Comparison of ENCODE assay signal across 3 fruit fly cellular contexts in genomic region chrX:8122834-8123233, dm6.
A peak's percentile ranks its signal among the peaks of the same experiment; 100 is the strongest.
TF ChIP-seq lines count a peak whose summit lies in the region.

No protein-coding gene starts in this region.

- no peak for TF ChIP-seq CTCF in whole organism, embryonic (GFP tag; optimal IDR thresholded peaks at IDR 0.05; lab: Kevin White, UChicago)

TF ChIP-seq in whole organism, embryonic, 481 proteins besides CTCF, POLR2A, EP300 and RAD21 (continues in another document):
- TF ChIP-seq sc (optimal IDR thresholded peaks at IDR 0.05; lab: Kevin White, UChicago), result no peak
- no peak for TF ChIP-seq sc (GFP tag; optimal IDR thresholded peaks at IDR 0.05; lab: Kevin White, UChicago)
- TF ChIP-seq CG11093 (GFP tag; IDR thresholded peaks at IDR 0.05; lab: Robert Waterston, UW), result no peak
- peak; percentile 60 for TF ChIP-seq nmo (GFP tag; optimal IDR thresholded peaks at IDR 0.05; lab: Kevin White, UChicago)
- no peak for TF ChIP-seq ewg (GFP tag; optimal IDR thresholded peaks at IDR 0.05; lab: Kevin White, UChicago)
- TF ChIP-seq CG11504 (tag; optimal IDR thresholded peaks at IDR 0.05; lab: Kevin White, UChicago), result peak; percentile 10
- no peak for TF ChIP-seq CG13296 (GFP tag; optimal IDR thresholded peaks at IDR 0.05; lab: Kevin White, UChicago)
- no peak for TF ChIP-seq gt (GFP tag; IDR thresholded peaks at IDR 0.05; lab: Robert Waterston, UW)
- TF ChIP-seq zf30C (GFP tag; optimal IDR thresholded peaks at IDR 0.05; lab: Kevin White, UChicago), result peak; percentile 32
- TF ChIP-seq D19A (tag; optimal IDR thresholded peaks at IDR 0.05; lab: Kevin White, UChicago), result peak; percentile 21
- no peak for TF ChIP-seq Dref (GFP tag; IDR thresholded peaks at IDR 0.05; lab: Robert Waterston, UW)
- no peak for TF ChIP-seq BtbVII (GFP tag; optimal IDR thresholded peaks at IDR 0.05; lab: Kevin White, UChicago)
- peak; percentile 21 for TF ChIP-seq CG2678 (tag; optimal IDR thresholded peaks at IDR 0.05; lab: Kevin White, UChicago)
- peak; percentile 16 for TF ChIP-seq Sox102F (GFP tag; optimal IDR thresholded peaks at IDR 0.05; lab: Kevin White, UChicago)
- peak; percentile 54 for TF ChIP-seq CG10979 (tag; optimal IDR thresholded peaks at IDR 0.05; lab: Kevin White, UChicago)
- TF ChIP-seq CG3407 (GFP tag; optimal IDR thresholded peaks at IDR 0.05; lab: Kevin White, UChicago), result peak; percentile 3
- no peak for TF ChIP-seq prd (optimal IDR thresholded peaks at IDR 0.05; lab: Kevin White, UChicago)
- TF ChIP-seq prd (GFP tag; IDR thresholded peaks at IDR 0.05; lab: Robert Waterston, UW), result no peak; the same call in 2 of the 3 replicates
- no peak for TF ChIP-seq HLH4C (GFP tag; IDR thresholded peaks at IDR 0.05; lab: Robert Waterston, UW; ENCODE audit: partially characterized antibody)
- no peak for TF ChIP-seq CG4360 (GFP tag; IDR thresholded peaks at IDR 0.05; lab: Robert Waterston, UW)
- TF ChIP-seq CG30403 (GFP tag; optimal IDR thresholded peaks at IDR 0.05; lab: Kevin White, UChicago), result peak; percentile 15
- TF ChIP-seq CG18262 (tag; optimal IDR thresholded peaks at IDR 0.05; lab: Kevin White, UChicago), result peak; percentile 56
- TF ChIP-seq Ets65A (GFP tag; lab: Kevin White, UChicago), result no peak
- no peak for TF ChIP-seq CG7745 (tag; optimal IDR thresholded peaks at IDR 0.05; lab: Kevin White, UChicago)
- no peak for TF ChIP-seq CG14050 (GFP tag; IDR thresholded peaks at IDR 0.05; lab: Robert Waterston, UW)
- TF ChIP-seq ken (GFP tag; IDR thresholded peaks at IDR 0.05; lab: Robert Waterston, UW), result no peak
- TF ChIP-seq Med (GFP tag; lab: Kevin White, UChicago), result peak; percentile 29
- peak; percentile 79 for TF ChIP-seq sens (GFP tag; lab: Kevin White, UChicago)
- peak; percentile 11 for TF ChIP-seq CG15696 (tag; optimal IDR thresholded peaks at IDR 0.05; lab: Kevin White, UChicago)
- TF ChIP-seq CG12391 (tag; optimal IDR thresholded peaks at IDR 0.05; lab: Kevin White, UChicago), result peak; percentile 0
- TF ChIP-seq Ssrp (tag; optimal IDR thresholded peaks at IDR 0.05; lab: Kevin White, UChicago), result peak; percentile 32
- TF ChIP-seq CG2712 (tag; optimal IDR thresholded peaks at IDR 0.05; lab: Kevin White, UChicago), result peak; percentile 43

TF ChIP-seq in whole organism, prepupa, 60 proteins besides CTCF, POLR2A, EP300 and RAD21 (continues in another document):
- TF ChIP-seq Eip78C (GFP tag; lab: Kevin White, UChicago), result peak; percentile 92
- TF ChIP-seq CG6163 (GFP tag; IDR thresholded peaks at IDR 0.05; lab: Robert Waterston, UW), result peak; percentile 66; the same call in 2 of the 3 replicates
- no peak for TF ChIP-seq CG11294 (GFP tag; IDR thresholded peaks at IDR 0.05; lab: Robert Waterston, UW)
- TF ChIP-seq CG10631 (GFP tag; optimal IDR thresholded peaks at IDR 0.05; lab: Kevin White, UChicago), result peak; percentile 30
- no peak for TF ChIP-seq Sox102F (GFP tag; optimal IDR thresholded peaks at IDR 0.05; lab: Kevin White, UChicago)
- peak; percentile 54 for TF ChIP-seq Lpt (GFP tag; optimal IDR thresholded peaks at IDR 0.05; lab: Kevin White, UChicago)
- peak; percentile 41 for TF ChIP-seq OdsH (GFP tag; optimal IDR thresholded peaks at IDR 0.05; lab: Kevin White, UChicago)
- TF ChIP-seq CG34406 (GFP tag; optimal IDR thresholded peaks at IDR 0.05; lab: Kevin White, UChicago), result no peak
- no peak for TF ChIP-seq Hr38 (GFP tag; optimal IDR thresholded peaks at IDR 0.05; lab: Kevin White, UChicago)
- TF ChIP-seq CG16779 (tag; optimal IDR thresholded peaks at IDR 0.05; lab: Kevin White, UChicago), result no peak
- TF ChIP-seq Blimp-1 (GFP tag; optimal IDR thresholded peaks at IDR 0.05; lab: Kevin White, UChicago), result no peak
- peak; percentile 17 for TF ChIP-seq Ets96B (tag; optimal IDR thresholded peaks at IDR 0.05; lab: Kevin White, UChicago)
- TF ChIP-seq CG6808 (GFP tag; optimal IDR thresholded peaks at IDR 0.05; lab: Kevin White, UChicago), result peak; percentile 48
- no peak for TF ChIP-seq Met (GFP tag; optimal IDR thresholded peaks at IDR 0.05; lab: Kevin White, UChicago)
- peak; percentile 85 for TF ChIP-seq CG32006 (GFP tag; optimal IDR thresholded peaks at IDR 0.05; lab: Kevin White, UChicago)
- no peak for TF ChIP-seq spab (GFP tag; optimal IDR thresholded peaks at IDR 0.05; lab: Kevin White, UChicago)
- TF ChIP-seq CG9139 (GFP tag; optimal IDR thresholded peaks at IDR 0.05; lab: Kevin White, UChicago), result no peak
- TF ChIP-seq esn (GFP tag; optimal IDR thresholded peaks at IDR 0.05; lab: Kevin White, UChicago), result peak; percentile 18
- TF ChIP-seq CG6276 (GFP tag; optimal IDR thresholded peaks at IDR 0.05; lab: Kevin White, UChicago), result peak; percentile 66
- TF ChIP-seq Sox14 (GFP tag; optimal IDR thresholded peaks at IDR 0.05; lab: Kevin White, UChicago), result peak; percentile 28
- TF ChIP-seq CG11902 (GFP tag; optimal IDR thresholded peaks at IDR 0.05; lab: Kevin White, UChicago), result peak; percentile 5
- peak; percentile 0 for TF ChIP-seq Sox15 (GFP tag; optimal IDR thresholded peaks at IDR 0.05; lab: Kevin White, UChicago)
- peak; percentile 46 for TF ChIP-seq CG3032 (tag; optimal IDR thresholded peaks at IDR 0.05; lab: Kevin White, UChicago)
- TF ChIP-seq svp (GFP tag; lab: Kevin White, UChicago), result no peak
- TF ChIP-seq achi (GFP tag; optimal IDR thresholded peaks at IDR 0.05; lab: Kevin White, UChicago), result peak; percentile 34
- peak; percentile 27 for TF ChIP-seq dsx (GFP tag; optimal IDR thresholded peaks at IDR 0.05; lab: Kevin White, UChicago; ENCODE audit: poor library complexity, severe bottlenecking)
- TF ChIP-seq fd59A (GFP tag; optimal IDR thresholded peaks at IDR 0.05; lab: Kevin White, UChicago), result peak; percentile 36
- TF ChIP-seq dac (GFP tag; optimal IDR thresholded peaks at IDR 0.05; lab: Kevin White, UChicago), result peak; percentile 47
- peak; percentile 53 for TF ChIP-seq CG3919 (GFP tag; optimal IDR thresholded peaks at IDR 0.05; lab: Kevin White, UChicago)
- peak; percentile 76 for TF ChIP-seq Hr4 (GFP tag; optimal IDR thresholded peaks at IDR 0.05; lab: Kevin White, UChicago)
- peak; percentile 76 for TF ChIP-seq CG15336 (GFP tag; IDR thresholded peaks at IDR 0.05; lab: Robert Waterston, UW)
- peak; percentile 63 for TF ChIP-seq net (GFP tag; optimal IDR thresholded peaks at IDR 0.05; lab: Kevin White, UChicago)
- TF ChIP-seq Gug (GFP tag; IDR thresholded peaks at IDR 0.05; lab: Robert Waterston, UW), result no peak

TF ChIP-seq in whole organism, pupa, 21 proteins besides CTCF, POLR2A, EP300 and RAD21:
- TF ChIP-seq CG32121 (GFP tag; IDR thresholded peaks at IDR 0.05; lab: Robert Waterston, UW), result peak; percentile 62
- no peak for TF ChIP-seq gl (tag; optimal IDR thresholded peaks at IDR 0.05; lab: Kevin White, UChicago)
- TF ChIP-seq CG15710 (tag; optimal IDR thresholded peaks at IDR 0.05; lab: Kevin White, UChicago), result peak; percentile 38
- TF ChIP-seq CG8159 (tag; optimal IDR thresholded peaks at IDR 0.05; lab: Kevin White, UChicago), result peak; percentile 50
- TF ChIP-seq CG10348 (GFP tag; IDR thresholded peaks at IDR 0.05; lab: Robert Waterston, UW), result no peak
- peak; percentile 38 for TF ChIP-seq CG9948 (tag; optimal IDR thresholded peaks at IDR 0.05; lab: Kevin White, UChicago)
- TF ChIP-seq CG12605 (GFP tag; IDR thresholded peaks at IDR 0.05; lab: Robert Waterston, UW), result peak; percentile 18
- no peak for TF ChIP-seq Snoo (tag; optimal IDR thresholded peaks at IDR 0.05; lab: Kevin White, UChicago)
- peak; percentile 38 for TF ChIP-seq Pif1A (GFP tag; optimal IDR thresholded peaks at IDR 0.05; lab: Kevin White, UChicago)
- TF ChIP-seq fd96Ca (GFP tag; IDR thresholded peaks at IDR 0.05; lab: Robert Waterston, UW), result peak; percentile 57; the same call in 2 of the 3 replicates
- TF ChIP-seq CG13204 (GFP tag; optimal IDR thresholded peaks at IDR 0.05; lab: Kevin White, UChicago), result no peak
- TF ChIP-seq CG14655 (GFP tag; optimal IDR thresholded peaks at IDR 0.05; lab: Kevin White, UChicago), result peak; percentile 66
- TF ChIP-seq Pif1B (GFP tag; optimal IDR thresholded peaks at IDR 0.05; lab: Kevin White, UChicago), result peak; percentile 49
- TF ChIP-seq CG34367 (tag; optimal IDR thresholded peaks at IDR 0.05; lab: Kevin White, UChicago), result peak; percentile 21
- TF ChIP-seq Ets98B (GFP tag; IDR thresholded peaks at IDR 0.05; lab: Robert Waterston, UW), result 0 out of 2 replicates have a peak, but pooled peaks have one; percentile 40
- peak; percentile 33 for TF ChIP-seq CG17806 (tag; optimal IDR thresholded peaks at IDR 0.05; lab: Kevin White, UChicago)
- TF ChIP-seq EcR (GFP tag; optimal IDR thresholded peaks at IDR 0.05; lab: Kevin White, UChicago), result no peak
- peak; percentile 60; the same call in 1 of the 3 replicates for TF ChIP-seq CG4496 (GFP tag; IDR thresholded peaks at IDR 0.05; lab: Robert Waterston, UW)
- peak; percentile 65 for TF ChIP-seq CG8301 (tag; optimal IDR thresholded peaks at IDR 0.05; lab: Kevin White, UChicago)
- TF ChIP-seq D1 (tag; optimal IDR thresholded peaks at IDR 0.05; lab: Kevin White, UChicago), result no peak
- TF ChIP-seq rn (GFP tag; IDR thresholded peaks at IDR 0.05; lab: Robert Waterston, UW), result no peak
TF ChIP-seq in whole organism, pupa: peak in this region for 14.

Comparison
In these comparisons a context has a peak if more than half of its experiments do, and no peak if none do; other contexts are left out.
1. Of the 7 proteins assayed by ChIP-seq in both whole organism, embryonic and whole organism, prepupa: peak only in whole organism, embryonic: Blimp-1 and Sox102F; only in whole organism, prepupa: Hr39 and Lpt; in both: none; in neither: 3.